Fruit fly (Drosophila melanogaster) whole organism, prepupa: ENCODE data around the gene hyd.

ENCODE experiments used
- Blimp-1 ChIP-seq: fragments of 200-800 bp; sonication (Bioruptor generic); optimal IDR thresholded peaks from 3 replicates; lab custom pipeline; 2017; ENCODE audit warnings: missing biosample characterization, missing genetic modification characterization, mild to moderate bottlenecking, moderate library complexity, missing genetic modification reagents
- CG16779 ChIP-seq: fragments of 200-800 bp; sonication (Bioruptor generic); optimal IDR thresholded peaks from 3 replicates; lab custom pipeline; 2017; ENCODE audit warnings: missing biosample characterization, mild to moderate bottlenecking, missing genetic modification characterization
- CG6808 ChIP-seq: fragments of 200-800 bp; sonication (Bioruptor generic); optimal IDR thresholded peaks from 3 replicates; lab custom pipeline; 2017; ENCODE audit warnings: missing biosample characterization, missing genetic modification characterization, mild to moderate bottlenecking, moderate library complexity, missing genetic modification reagents
- CG8632 ChIP-seq: fragments of 200-800 bp; sonication (Bioruptor generic); optimal IDR thresholded peaks from 3 replicates; lab custom pipeline; 2016; ENCODE audit warnings: missing biosample characterization, missing genetic modification characterization
- Lpt ChIP-seq: fragments of 200-800 bp; sonication (Bioruptor generic); optimal IDR thresholded peaks from 3 replicates; lab custom pipeline; 2016; ENCODE audit warnings: missing biosample characterization, missing genetic modification characterization
- Sox15 ChIP-seq: fragments of 200-800 bp; sonication (Bioruptor generic); optimal IDR thresholded peaks from 3 replicates; lab custom pipeline; 2016; ENCODE audit warnings: missing biosample characterization, missing genetic modification characterization
- eg ChIP-seq: fragments of 200-800 bp; sonication (Bioruptor generic); IDR thresholded peaks from 3 replicates; pipeline ENCODE4 v1.3.6; 2022; ENCODE audit warnings: missing biosample characterization, missing genetic modification characterization
- esn ChIP-seq: fragments of 200-800 bp; sonication (Bioruptor generic); optimal IDR thresholded peaks from 2 replicates; lab custom pipeline; 2016; ENCODE audit warnings: missing biosample characterization, mild to moderate bottlenecking, missing genetic modification characterization, moderate library complexity
- fd85E ChIP-seq: fragments of 200-800 bp; sonication (Bioruptor generic); optimal IDR thresholded peaks from 3 replicates; lab custom pipeline; 2016; ENCODE audit warnings: missing biosample characterization, missing genetic modification characterization
- fkh ChIP-seq: fragments of 200-800 bp; sonication (Bioruptor generic); optimal IDR thresholded peaks from 3 replicates; lab custom pipeline; 2017; ENCODE audit warnings: missing biosample characterization, mild to moderate bottlenecking, missing genetic modification characterization, moderate library complexity
- vri ChIP-seq: fragments of 200-800 bp; sonication (Bioruptor generic); optimal IDR thresholded peaks from 3 replicates; lab custom pipeline; 2016; ENCODE audit warnings: missing biosample characterization, mild to moderate bottlenecking, missing genetic modification characterization

DNA sequence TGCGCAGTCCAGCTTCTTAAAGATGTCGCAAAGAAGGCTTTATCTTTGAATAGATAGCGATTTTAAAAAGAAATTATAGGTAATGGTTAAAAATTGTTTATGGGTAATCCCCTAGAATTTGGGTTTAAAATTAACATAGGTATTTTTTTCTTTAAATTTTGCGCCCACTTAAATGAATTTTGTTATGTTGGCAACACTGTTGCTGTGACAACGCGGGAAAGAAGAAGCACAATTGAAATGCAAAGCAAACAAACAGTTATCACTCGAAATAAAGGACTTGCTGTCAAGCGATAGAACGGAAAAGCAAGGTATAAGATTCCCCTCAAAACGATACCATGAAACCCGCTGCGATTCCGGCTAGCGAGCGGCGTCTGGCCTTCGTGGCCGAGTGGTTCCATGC is 45.7 kb downstream of the hyd start, which contains the start of gene nmdyn-D7:
- TF ChIP-seq Lpt = no peak
- no peak for TF ChIP-seq eg
- no peak for TF ChIP-seq CG16779
- TF ChIP-seq Blimp-1 (GFP tag; lab: Kevin White, UChicago) = no peak
- TF ChIP-seq CG8632 (GFP tag; lab: Kevin White, UChicago) = no peak
- no peak for TF ChIP-seq CG6808
- peak; percentile 92 for TF ChIP-seq fkh (GFP tag; lab: Kevin White, UChicago)
- peak; percentile 5 for TF ChIP-seq esn (GFP tag; lab: Kevin White, UChicago)
- no peak for TF ChIP-seq fd85E (GFP tag; lab: Kevin White, UChicago)
- TF ChIP-seq Sox15 (GFP tag; lab: Kevin White, UChicago) = no peak
- no peak for TF ChIP-seq vri
